Fruit fly (Drosophila melanogaster) whole organism, embryonic: ENCODE data around the gene Cnep1r2.

Experiments used
- CG11093 ChIP-seq: fragments of 200-800 bp; sonication (Bioruptor generic); IDR thresholded peaks from 3 replicates; pipeline ENCODE4 v1.3.6; 2022; ENCODE audit warnings: missing biosample characterization, missing genetic modification characterization
- CG12071 ChIP-seq: fragments of 200-800 bp; sonication (Bioruptor generic); optimal IDR thresholded peaks from 3 replicates; lab custom pipeline; 2018; ENCODE audit warnings: missing biosample characterization, mild to moderate bottlenecking, missing genetic modification characterization
- CG12744 ChIP-seq: fragments of 200-800 bp; sonication (Bioruptor generic); optimal IDR thresholded peaks from 2 replicates; lab custom pipeline; 2016; ENCODE audit warnings: missing biosample characterization, missing genetic modification characterization
- CG13287 ChIP-seq: fragments of 200-800 bp; sonication (Bioruptor generic); IDR thresholded peaks from 2 replicates; pipeline ENCODE4 v1.3.6; 2022; ENCODE audit warnings: missing biosample characterization, missing genetic modification characterization; ENCODE audit not compliant: partially characterized antibody
- CG15601 ChIP-seq: fragments of 200-800 bp; sonication (Bioruptor generic); optimal IDR thresholded peaks from 3 replicates; lab custom pipeline; 2019; ENCODE audit warnings: missing biosample characterization, mild to moderate bottlenecking, missing genetic modification characterization, moderate library complexity
- CG15696 ChIP-seq: fragments of 200-800 bp; sonication (Bioruptor generic); optimal IDR thresholded peaks from 2 replicates; lab custom pipeline; 2019; ENCODE audit warnings: missing biosample characterization, mild to moderate bottlenecking, missing genetic modification characterization, moderate library complexity
- CG1603 ChIP-seq: fragments of 200-800 bp; sonication (Bioruptor generic); optimal IDR thresholded peaks from 2 replicates; lab custom pipeline; 2019; ENCODE audit warnings: missing biosample characterization, mild to moderate bottlenecking, missing genetic modification characterization, moderate library complexity
- CG1647 ChIP-seq: fragments of 200-800 bp; sonication (Bioruptor generic); optimal IDR thresholded peaks from 3 replicates; lab custom pipeline; 2016; ENCODE audit warnings: missing biosample characterization, missing genetic modification characterization
- CG18619 ChIP-seq: fragments of 200-800 bp; sonication (Bioruptor generic); optimal IDR thresholded peaks from 3 replicates; lab custom pipeline; 2017; ENCODE audit warnings: missing biosample characterization, mild to moderate bottlenecking, missing genetic modification characterization
- CG2889 ChIP-seq: fragments of 200-800 bp; sonication (Bioruptor generic); IDR thresholded peaks from 3 replicates; pipeline ENCODE4 v1.3.6; 2022; ENCODE audit warnings: missing biosample characterization, missing genetic modification characterization
- CG3163 ChIP-seq: fragments of 200-800 bp; sonication (Bioruptor generic); optimal IDR thresholded peaks from 3 replicates; lab custom pipeline; 2016; ENCODE audit warnings: missing biosample characterization, missing genetic modification characterization
- CG34422 ChIP-seq: fragments of 200-800 bp; sonication (Bioruptor generic); IDR thresholded peaks from 3 replicates; pipeline ENCODE4 v1.3.6; 2022; ENCODE audit warnings: missing biosample characterization, missing genetic modification characterization
- CG3847 ChIP-seq: fragments of 200-800 bp; sonication (Bioruptor generic); IDR thresholded peaks from 2 replicates; pipeline ENCODE4 v1.3.6; 2022; ENCODE audit warnings: missing biosample characterization, missing genetic modification characterization
- CG4360 ChIP-seq: fragments of 200-800 bp; sonication (Bioruptor generic); IDR thresholded peaks from 2 replicates; pipeline ENCODE4 v1.3.6; 2022; ENCODE audit warnings: missing biosample characterization, missing genetic modification characterization
- CG4820 ChIP-seq: fragments of 200-800 bp; sonication (Bioruptor generic); optimal IDR thresholded peaks from 3 replicates; lab custom pipeline; 2016; ENCODE audit warnings: missing biosample characterization, missing genetic modification characterization
- CG6813 ChIP-seq: fragments of 200-800 bp; sonication (Bioruptor generic); optimal IDR thresholded peaks from 2 replicates; lab custom pipeline; 2017; ENCODE audit warnings: missing biosample characterization, missing genetic modification characterization, mild to moderate bottlenecking, moderate library complexity, missing genetic modification reagents
- CG7556 ChIP-seq: fragments of 200-800 bp; sonication (Bioruptor generic); optimal IDR thresholded peaks from 2 replicates; lab custom pipeline; 2017; ENCODE audit warnings: missing biosample characterization, mild to moderate bottlenecking, missing genetic modification characterization
- CG7786 ChIP-seq: fragments of 200-800 bp; sonication (Bioruptor generic); optimal IDR thresholded peaks from 2 replicates; lab custom pipeline; 2016; ENCODE audit warnings: missing biosample characterization, missing genetic modification characterization
- CG7928 ChIP-seq: fragments of 200-800 bp; sonication (Bioruptor generic); optimal IDR thresholded peaks from 2 replicates; lab custom pipeline; 2017; ENCODE audit warnings: missing biosample characterization, mild to moderate bottlenecking, missing genetic modification characterization
- CG7963 ChIP-seq: fragments of 200-800 bp; sonication (Bioruptor generic); IDR thresholded peaks from 3 replicates; pipeline ENCODE4 v1.3.6; 2022; ENCODE audit warnings: missing biosample characterization, missing genetic modification characterization; ENCODE audit not compliant: partially characterized antibody
- CG8944 ChIP-seq: fragments of 200-800 bp; sonication (Bioruptor generic); optimal IDR thresholded peaks from 3 replicates; lab custom pipeline; 2016; ENCODE audit warnings: missing biosample characterization, missing genetic modification characterization
- CG9876 ChIP-seq: fragments of 200-800 bp; sonication (Bioruptor generic); optimal IDR thresholded peaks from 2 replicates; lab custom pipeline; 2016; ENCODE audit warnings: missing biosample characterization, missing genetic modification characterization
- Dbx ChIP-seq: fragments of 200-800 bp; sonication (Bioruptor generic); IDR thresholded peaks from 3 replicates; pipeline ENCODE4 v1.3.6; 2022; ENCODE audit warnings: missing biosample characterization, missing genetic modification characterization
- Drgx ChIP-seq: fragments of 200-800 bp; sonication (Bioruptor generic); IDR thresholded peaks from 2 replicates; pipeline ENCODE4 v1.3.6; 2022; ENCODE audit warnings: missing biosample characterization, missing genetic modification characterization
- HLH54F ChIP-seq: fragments of 200-800 bp; sonication (Bioruptor generic); optimal IDR thresholded peaks from 3 replicates; lab custom pipeline; 2016; ENCODE audit warnings: missing biosample characterization, missing genetic modification characterization
- Hand ChIP-seq: fragments of 200-800 bp; sonication (Bioruptor generic); optimal IDR thresholded peaks from 2 replicates; lab custom pipeline; 2017; ENCODE audit warnings: mild to moderate bottlenecking, missing biosample characterization, missing genetic modification reagents, missing genetic modification characterization
- Mes4 ChIP-seq: fragments of 200-800 bp; sonication (Bioruptor generic); optimal IDR thresholded peaks from 2 replicates; lab custom pipeline; 2016; ENCODE audit warnings: missing biosample characterization, missing genetic modification characterization
- Myb ChIP-seq: fragments of 200-800 bp; sonication (Bioruptor generic); optimal IDR thresholded peaks from 2 replicates; lab custom pipeline; 2016; ENCODE audit warnings: missing biosample characterization, missing genetic modification characterization
- Nf-YB ChIP-seq: fragments of 200-800 bp; sonication (Bioruptor generic); optimal IDR thresholded peaks from 3 replicates; lab custom pipeline; 2019; ENCODE audit warnings: missing biosample characterization, mild to moderate bottlenecking, missing genetic modification characterization, moderate library complexity
- Nf-YC ChIP-seq: fragments of 200-800 bp; optimal IDR thresholded peaks from 3 replicates; lab custom pipeline; 2019; ENCODE audit warnings: missing biosample characterization, mild to moderate bottlenecking, missing genetic modification characterization, moderate library complexity
- Stat92E ChIP-seq, 3 experiments: fragments of >200 bp in 2 of 3; fragments of 200-800 bp in 1 of 3; sonication (Bioruptor generic) in 1 of 3; optimal IDR thresholded peaks; 2 replicates each; lab custom pipeline; 2017 to 2019; ENCODE audit warnings: missing biosample characterization in 3 of 3, missing genetic modification characterization in 3 of 3, mild to moderate bottlenecking in 1 of 3, moderate library complexity in 1 of 3
- ab ChIP-seq: fragments of 200-800 bp; sonication (Bioruptor generic); optimal IDR thresholded peaks from 2 replicates; lab custom pipeline; 2016; ENCODE audit warnings: missing biosample characterization, missing genetic modification characterization
- cad ChIP-seq: fragments of >200 bp; optimal IDR thresholded peaks from 2 replicates; lab custom pipeline; 2017; ENCODE audit warnings: missing biosample characterization, missing genetic modification characterization
- cato ChIP-seq: fragments of 200-800 bp; sonication (Bioruptor generic); optimal IDR thresholded peaks from 2 replicates; lab custom pipeline; 2016; ENCODE audit warnings: missing biosample characterization, missing genetic modification characterization, borderline replicate concordance
- chif ChIP-seq, 2 experiments: fragments of 200-800 bp; sonication (Bioruptor generic); optimal IDR thresholded peaks; 3 replicates each; lab custom pipeline; 2016; ENCODE audit warnings: missing biosample characterization in 2 of 2, missing genetic modification characterization in 2 of 2
- crol ChIP-seq: fragments of 200-800 bp; sonication (Bioruptor generic); IDR thresholded peaks from 2 replicates; pipeline ENCODE4 v1.3.6; 2022; ENCODE audit warnings: missing biosample characterization, missing genetic modification characterization
- disco-r ChIP-seq: fragments of 200-800 bp; sonication (Bioruptor generic); optimal IDR thresholded peaks from 2 replicates; lab custom pipeline; 2016; ENCODE audit warnings: missing biosample characterization, missing genetic modification characterization
- dpn ChIP-seq, 2 experiments: fragments of 200-800 bp; sonication (Bioruptor generic); optimal IDR thresholded peaks; 3 replicates each; lab custom pipeline; 2016; ENCODE audit warnings: missing biosample characterization in 2 of 2, missing genetic modification characterization in 2 of 2
- emc ChIP-seq: fragments of 200-800 bp; sonication (Bioruptor generic); optimal IDR thresholded peaks from 2 replicates; lab custom pipeline; 2016; ENCODE audit warnings: missing biosample characterization, missing genetic modification characterization
- esg ChIP-seq: fragments of 200-800 bp; sonication (Bioruptor generic); conservative IDR thresholded peaks from 2 replicates; pipeline ENCODE4 v1.3.6; 2022; ENCODE audit warnings: missing biosample characterization, missing genetic modification characterization
- exex ChIP-seq: fragments of 200-800 bp; sonication (Bioruptor generic); optimal IDR thresholded peaks from 4 replicates; lab custom pipeline; 2018; ENCODE audit warnings: missing biosample characterization, mild to moderate bottlenecking, missing genetic modification characterization, moderate library complexity
- fd102C ChIP-seq: fragments of 200-800 bp; sonication (Bioruptor generic); optimal IDR thresholded peaks from 2 replicates; lab custom pipeline; 2018; ENCODE audit warnings: missing biosample characterization, mild to moderate bottlenecking, missing genetic modification characterization, moderate library complexity
- gfzf ChIP-seq: fragments of 200-800 bp; sonication (Bioruptor generic); optimal IDR thresholded peaks from 2 replicates; lab custom pipeline; 2016; ENCODE audit warnings: missing biosample characterization, mild to moderate bottlenecking, missing genetic modification characterization, moderate library complexity
- hkb ChIP-seq, 2 experiments: fragments of 200-800 bp in 1 of 2; fragments of >200 bp in 1 of 2; sonication (Bioruptor generic) in 1 of 2; IDR thresholded peaks in 1 of 2; optimal IDR thresholded peaks in 1 of 2; 2 replicates each; pipeline versions ENCODE4 v1.3.6 to Lab custom; 2017 to 2022; ENCODE audit warnings: missing biosample characterization in 1 of 2, missing genetic modification characterization in 1 of 2
- insv ChIP-seq, 2 experiments: fragments of 200-800 bp; sonication (Bioruptor generic); optimal IDR thresholded peaks; 3 replicates each; lab custom pipeline; 2016 to 2018; ENCODE audit warnings: missing biosample characterization in 2 of 2, missing genetic modification characterization in 2 of 2
- mirr ChIP-seq: fragments of 200-800 bp; sonication (Bioruptor generic); optimal IDR thresholded peaks from 3 replicates; lab custom pipeline; 2018; ENCODE audit warnings: missing biosample characterization, mild to moderate bottlenecking, missing genetic modification characterization
- salm ChIP-seq: fragments of 200-800 bp; sonication (Bioruptor generic); optimal IDR thresholded peaks from 2 replicates; lab custom pipeline; 2018; ENCODE audit warnings: missing biosample characterization, mild to moderate bottlenecking, missing genetic modification characterization
- sima ChIP-seq: fragments of 200-800 bp; sonication (Bioruptor generic); optimal IDR thresholded peaks from 2 replicates; lab custom pipeline; 2016; ENCODE audit warnings: missing biosample characterization, missing genetic modification characterization
- slp2 ChIP-seq: fragments of 200-800 bp; sonication (Bioruptor generic); optimal IDR thresholded peaks from 2 replicates; lab custom pipeline; 2016; ENCODE audit warnings: missing biosample characterization, missing genetic modification characterization
- zen2 ChIP-seq: fragments of 200-800 bp; sonication (Bioruptor generic); IDR thresholded peaks from 3 replicates; pipeline ENCODE4 v1.3.6; 2022; ENCODE audit warnings: missing biosample characterization, missing genetic modification characterization; ENCODE audit not compliant: partially characterized antibody

Gene Cnep1r2

DNA sequence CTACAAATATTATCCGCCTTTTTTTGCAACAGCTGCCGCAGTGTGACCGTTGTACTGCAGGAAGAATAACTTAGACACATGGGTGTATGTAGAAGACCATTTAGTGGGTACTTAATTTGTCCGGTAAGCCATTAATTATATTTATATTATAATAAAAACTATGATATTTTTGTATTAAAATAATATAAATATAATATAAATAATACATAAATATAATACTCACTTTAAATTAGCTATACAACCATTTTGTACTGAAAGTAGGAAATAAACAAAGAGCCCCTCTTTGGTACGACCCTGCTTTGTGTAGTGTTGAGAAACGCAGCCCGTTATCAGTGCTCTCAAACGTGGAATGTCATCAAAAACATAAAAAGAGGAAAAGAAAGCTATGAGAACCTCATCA lies at the start of gene Cnep1r2:
TSS of gene Cnep1r2 (plus strand) at position 328 of the 400 bp plus-strand sequence.
- peak; percentile 88 for TF ChIP-seq cato
- peak; percentile 84 for TF ChIP-seq exex (tag; lab: Kevin White, UChicago)
- peak; percentile 70 for TF ChIP-seq CG1647 (GFP tag; lab: Kevin White, UChicago)
- TF ChIP-seq CG7928 (GFP tag; lab: Kevin White, UChicago): peak; percentile 58
- no peak for TF ChIP-seq CG1603 (tag; lab: Kevin White, UChicago)
- TF ChIP-seq Myb: peak; percentile 47
- TF ChIP-seq CG2889: peak; percentile 88
- no peak for TF ChIP-seq Mes4 (GFP tag; lab: Kevin White, UChicago)
- peak in 1 of 3 experiments; percentile 83 for TF ChIP-seq Stat92E (GFP tag; optimal IDR thresholded peaks at IDR 0.05; lab: Kevin White, UChicago)
- TF ChIP-seq CG7963 (GFP tag; lab: Robert Waterston, UW): no peak
- peak; percentile 93 for TF ChIP-seq Dbx (GFP tag; lab: Robert Waterston, UW)
- TF ChIP-seq Drgx: peak; percentile 92
- TF ChIP-seq zen2 (GFP tag; lab: Robert Waterston, UW): no peak
- TF ChIP-seq CG15696 (tag; lab: Kevin White, UChicago): peak; percentile 98
- no peak for TF ChIP-seq sima
- peak; percentile 96 for TF ChIP-seq CG18619 (GFP tag; lab: Kevin White, UChicago)
- peak; percentile 98 for TF ChIP-seq CG3847 (GFP tag; lab: Robert Waterston, UW)
- TF ChIP-seq cad (GFP tag; lab: Kevin White, UChicago): no peak
- peak; percentile 35; the same call in 1 of the 2 replicates for TF ChIP-seq crol
- no peak for TF ChIP-seq hkb (optimal IDR thresholded peaks at IDR 0.05; lab: Kevin White, UChicago)
- TF ChIP-seq hkb (GFP tag; IDR thresholded peaks at IDR 0.05; lab: Robert Waterston, UW): peak; percentile 95
- peak; percentile 60 for TF ChIP-seq ab (GFP tag; lab: Kevin White, UChicago)
- TF ChIP-seq Nf-YB (GFP tag; lab: Kevin White, UChicago): peak; percentile 83
- peak in 1 of 2 experiments; percentile 81 for TF ChIP-seq insv (GFP tag; optimal IDR thresholded peaks at IDR 0.05; lab: Kevin White, UChicago)
- TF ChIP-seq CG7786 (GFP tag; lab: Kevin White, UChicago): peak; percentile 68
- peak; percentile 64 for TF ChIP-seq slp2 (GFP tag; lab: Kevin White, UChicago)
- no peak for TF ChIP-seq emc (GFP tag; lab: Kevin White, UChicago)
- peak; percentile 81 for TF ChIP-seq HLH54F (GFP tag; lab: Kevin White, UChicago)
- peak; percentile 58 for TF ChIP-seq fd102C
- peak; percentile 96 for TF ChIP-seq esg (GFP tag; lab: Robert Waterston, UW)
- peak; percentile 95 for TF ChIP-seq salm (tag; lab: Kevin White, UChicago)
- peak; percentile 96 for TF ChIP-seq CG15601 (tag; lab: Kevin White, UChicago)
- TF ChIP-seq Hand (GFP tag; lab: Kevin White, UChicago): peak; percentile 92
- TF ChIP-seq CG11093 (GFP tag; lab: Robert Waterston, UW): peak; percentile 94
- TF ChIP-seq dpn (GFP tag; optimal IDR thresholded peaks at IDR 0.05; lab: Kevin White, UChicago): peak; percentile 74 to 96
- TF ChIP-seq CG7556 (GFP tag; lab: Kevin White, UChicago): peak; percentile 94
- TF ChIP-seq Nf-YC (tag; lab: Kevin White, UChicago): peak; percentile 91
- TF ChIP-seq CG4360: peak; percentile 71
- TF ChIP-seq CG9876: peak; percentile 51
- TF ChIP-seq CG34422 (GFP tag; lab: Robert Waterston, UW): peak; percentile 97
- TF ChIP-seq CG12744 (GFP tag; lab: Kevin White, UChicago): no peak
- peak; percentile 66 for TF ChIP-seq CG8944 (GFP tag; lab: Kevin White, UChicago)
- peak; percentile 88 for TF ChIP-seq CG4820 (GFP tag; lab: Kevin White, UChicago)
- peak; percentile 27; the same call in 1 of the 2 replicates for TF ChIP-seq CG13287 (GFP tag; lab: Robert Waterston, UW)
- peak; percentile 69 to 72 for TF ChIP-seq chif (GFP tag; optimal IDR thresholded peaks at IDR 0.05; lab: Kevin White, UChicago)
- peak; percentile 38 for TF ChIP-seq CG3163 (GFP tag; lab: Kevin White, UChicago)
- TF ChIP-seq CG12071: peak; percentile 57
- TF ChIP-seq mirr: peak; percentile 71
- TF ChIP-seq disco-r: no peak
- peak; percentile 47 for TF ChIP-seq gfzf (GFP tag; lab: Kevin White, UChicago)
- TF ChIP-seq CG6813: peak; percentile 92
